Worm (Caenorhabditis elegans) whole organism, mixed stage, embryonic: ENCODE measurements around the gene T06A1.1.

Experiments used
- cnd-1 ChIP-seq: fragments of 200-800 bp; sonication (Bioruptor generic); optimal IDR thresholded peaks from 2 replicates; lab custom pipeline; 2018; ENCODE audit warnings: mild to moderate bottlenecking, missing genetic modification characterization, missing compliant biosample characterization
- lin-13 ChIP-seq: fragments of 150-350 bp; optimal IDR thresholded peaks from 2 replicates; lab custom pipeline; 2014; ENCODE audit warnings: missing biosample characterization, missing genetic modification characterization
- lin-32 ChIP-seq: fragments of 200-800 bp; sonication (Bioruptor generic); optimal IDR thresholded peaks from 2 replicates; lab custom pipeline; 2018; ENCODE audit warnings: mild to moderate bottlenecking, missing genetic modification characterization, missing compliant biosample characterization
- mab-5 ChIP-seq: fragments of 150-350 bp; optimal IDR thresholded peaks from 2 replicates; lab custom pipeline; 2014; ENCODE audit warnings: missing biosample characterization, missing genetic modification characterization
- nhr-76 ChIP-seq: sonication (generic microtip); optimal IDR thresholded peaks from 2 replicates; lab custom pipeline; 2017; ENCODE audit warnings: missing biosample characterization, missing genetic modification characterization
- snpc-4 ChIP-seq: fragments of 150-350 bp; optimal IDR thresholded peaks from 2 replicates; lab custom pipeline; 2014; ENCODE audit warnings: missing biosample characterization, missing genetic modification characterization
- tbx-8 ChIP-seq: fragments of 200-800 bp; sonication (Bioruptor generic); optimal IDR thresholded peaks from 2 replicates; lab custom pipeline; 2018; ENCODE audit warnings: mild to moderate bottlenecking, missing genetic modification characterization, moderate library complexity, missing compliant biosample characterization

DNA sequence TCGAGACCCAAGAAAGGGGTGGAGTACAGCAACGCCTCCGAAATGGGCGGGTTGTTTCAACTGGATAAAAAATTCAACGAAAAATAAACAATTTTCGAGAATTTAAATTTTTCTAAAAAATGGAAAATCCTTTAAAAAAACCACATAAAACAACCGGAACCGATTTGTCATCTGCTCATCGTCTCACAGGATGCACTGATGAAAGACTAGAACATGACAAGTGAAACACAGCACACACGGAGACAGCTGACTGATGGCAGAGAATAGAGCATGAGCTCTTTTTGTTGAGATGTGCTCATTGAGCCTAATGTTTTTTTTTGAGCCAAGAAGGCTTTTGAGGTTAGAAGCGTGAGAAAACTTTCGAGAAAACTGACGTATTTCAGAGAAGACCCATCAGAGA lies 35.4 kb downstream of the T06A1.1 start:
- TF ChIP-seq lin-13 (tag; lab: Kevin White, UChicago) (no peak), snpc-4 (tag; lab: Kevin White, UChicago) (no peak), cnd-1 (tag; lab: Kevin White, UChicago) (no peak), tbx-8 (GFP tag; lab: Kevin White, UChicago) (no peak), nhr-76 (tag; lab: Kevin White, UChicago) (no peak), lin-32 (GFP tag; lab: Kevin White, UChicago) (no peak), mab-5 (tag; lab: Kevin White, UChicago) (no peak)
